Fruit fly (Drosophila melanogaster) whole organism, adult: Measurements from ENCODE around the gene CG14036.

Experiments
- CG14711 ChIP-seq: fragments of 200-800 bp; sonication (Bioruptor generic); optimal IDR thresholded peaks from 2 replicates; lab custom pipeline; 2018; ENCODE audit warnings: missing biosample characterization, mild to moderate bottlenecking, missing genetic modification characterization, moderate library complexity
- CG1620 ChIP-seq: fragments of 200-800 bp; sonication (Bioruptor generic); optimal IDR thresholded peaks from 2 replicates; lab custom pipeline; 2016; ENCODE audit warnings: missing biosample characterization, missing genetic modification characterization
- CG33017 ChIP-seq: fragments of 200-800 bp; sonication (Bioruptor generic); optimal IDR thresholded peaks from 2 replicates; lab custom pipeline; 2018; ENCODE audit warnings: missing biosample characterization, mild to moderate bottlenecking, missing genetic modification characterization, moderate library complexity
- Crg-1 ChIP-seq: fragments of 200-800 bp; sonication (Bioruptor generic); optimal IDR thresholded peaks from 2 replicates; lab custom pipeline; 2016; ENCODE audit warnings: missing biosample characterization, missing genetic modification characterization
- Hr96 ChIP-seq: fragments of 200-800 bp; sonication (Bioruptor generic); optimal IDR thresholded peaks from 2 replicates; lab custom pipeline; 2016; ENCODE audit warnings: missing biosample characterization, missing genetic modification characterization
- Mnt ChIP-seq: fragments of 200-800 bp; sonication (Bioruptor generic); optimal IDR thresholded peaks from 2 replicates; lab custom pipeline; 2016; ENCODE audit warnings: missing biosample characterization, mild to moderate bottlenecking, missing genetic modification characterization
- cic ChIP-seq: fragments of 200-800 bp; sonication (Bioruptor generic); optimal IDR thresholded peaks from 2 replicates; lab custom pipeline; 2017; ENCODE audit warnings: missing biosample characterization, mild to moderate bottlenecking, missing genetic modification characterization, moderate library complexity
- cnc ChIP-seq, 2 experiments: fragments of >200 bp; optimal IDR thresholded peaks; 2 replicates each; lab custom pipeline; 2017
- pad ChIP-seq: fragments of 200-800 bp; sonication (Bioruptor generic); optimal IDR thresholded peaks from 3 replicates; lab custom pipeline; 2017; ENCODE audit warnings: missing biosample characterization, missing genetic modification characterization, mild to moderate bottlenecking, moderate library complexity, missing genetic modification reagents

DNA sequence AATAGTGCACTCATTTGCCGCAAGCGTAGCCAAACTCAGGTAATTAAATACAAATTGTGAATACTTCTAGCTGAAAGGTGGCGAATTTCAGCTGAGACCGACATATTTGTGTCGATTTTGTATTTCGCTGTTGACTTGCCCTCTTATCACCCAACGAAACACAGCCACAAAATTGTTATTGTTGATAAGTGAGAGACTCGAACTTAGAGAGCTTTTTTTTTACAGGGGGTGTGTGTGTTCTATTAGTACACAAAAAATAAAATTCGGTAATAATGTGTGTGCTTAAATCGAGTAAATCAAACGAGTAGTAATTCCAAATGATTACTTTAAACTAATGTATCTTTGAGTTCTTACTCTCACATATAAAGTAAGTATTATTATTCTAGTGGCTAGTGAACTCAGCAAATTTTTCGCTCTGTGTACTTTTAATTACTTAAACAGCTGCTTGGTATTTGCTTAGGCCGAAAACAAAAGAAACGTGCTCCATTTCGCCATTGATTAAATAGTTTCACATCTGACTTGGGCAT lies 6.2 kb upstream of the CG14036 start:
- TF ChIP-seq cic (GFP tag; lab: Kevin White, UChicago): peak; percentile 83
- peak; percentile 48 for TF ChIP-seq CG14711 (tag; lab: Kevin White, UChicago)
- TF ChIP-seq CG33017: peak; percentile 71
- peak; percentile 7 for TF ChIP-seq Mnt
- no peak for TF ChIP-seq Crg-1 (GFP tag; lab: Kevin White, UChicago)
- TF ChIP-seq pad (GFP tag; lab: Kevin White, UChicago): peak; percentile 23
- TF ChIP-seq Hr96 (GFP tag; lab: Kevin White, UChicago): no peak
- TF ChIP-seq cnc (optimal IDR thresholded peaks at IDR 0.05; lab: Kevin White, UChicago): no peak
- no peak for TF ChIP-seq CG1620
